Fruit fly (Drosophila melanogaster): ENCODE results near the gene CG17991.

Gene CG17991

dm6 chr3R:27289638-27290037 lies 48.6 kb downstream of the CG17991 start (continued):
- TF ChIP-seq Eip78C (GFP tag), result peak; percentile 70
- no peak for TF ChIP-seq CG3032 (tag; optimal IDR thresholded peaks at IDR 0.05)
- TF ChIP-seq Sox15 (GFP tag; optimal IDR thresholded peaks at IDR 0.05), result no peak
- TF ChIP-seq CG34406 (GFP tag; optimal IDR thresholded peaks at IDR 0.05), result no peak
- peak; percentile 36 for TF ChIP-seq Hr4 (GFP tag; optimal IDR thresholded peaks at IDR 0.05)
- TF ChIP-seq eg (GFP tag; IDR thresholded peaks at IDR 0.05), result peak; percentile 74
- 0 out of 2 replicates have a peak, but pooled peaks have one; percentile 17 for TF ChIP-seq Gug (GFP tag; IDR thresholded peaks at IDR 0.05)
- peak; percentile 29 for TF ChIP-seq OdsH (GFP tag; optimal IDR thresholded peaks at IDR 0.05)
- no peak for TF ChIP-seq spab (GFP tag; optimal IDR thresholded peaks at IDR 0.05)
- TF ChIP-seq svp (GFP tag), result peak; percentile 31
- no peak for TF ChIP-seq CG9139 (GFP tag; optimal IDR thresholded peaks at IDR 0.05)
- peak; percentile 11 for TF ChIP-seq Hr39 (GFP tag; optimal IDR thresholded peaks at IDR 0.05)
